Worm (Caenorhabditis elegans) whole organism, L3 larva: ENCODE measurements around the gene fbxa-29.

ENCODE experiments used
- ceh-28 ChIP-seq: fragments of 150-350 bp; optimal IDR thresholded peaks from 2 replicates; lab custom pipeline; 2014; ENCODE audit warnings: missing biosample characterization, missing genetic modification reagents, missing genetic modification characterization
- ceh-9 ChIP-seq: sonication (generic microtip); optimal IDR thresholded peaks from 2 replicates; lab custom pipeline; 2018; ENCODE audit warnings: missing biosample characterization, missing genetic modification characterization
- elt-2 ChIP-seq: sonication (generic microtip); optimal IDR thresholded peaks from 2 replicates; lab custom pipeline; 2016; ENCODE audit warnings: missing genetic modification reagents, mild to moderate bottlenecking, missing genetic modification characterization, missing compliant biosample characterization
- lin-15B ChIP-seq: fragments of 150-350 bp; optimal IDR thresholded peaks from 2 replicates; lab custom pipeline; 2014; ENCODE audit warnings: missing biosample characterization, missing genetic modification characterization
- nfya-1 ChIP-seq: sonication (generic microtip); optimal IDR thresholded peaks from 2 replicates; lab custom pipeline; 2017; ENCODE audit warnings: missing genetic modification characterization, mild to moderate bottlenecking, missing compliant biosample characterization, antibody characterized with exemption, moderate library complexity; ENCODE audit not compliant: insufficient read depth
- nhr-237 ChIP-seq: fragments of 150-350 bp; optimal IDR thresholded peaks from 2 replicates; lab custom pipeline; 2014; ENCODE audit warnings: missing biosample characterization, missing genetic modification characterization
- nhr-28 ChIP-seq: fragments of 150-350 bp; optimal IDR thresholded peaks from 2 replicates; lab custom pipeline; 2014; ENCODE audit warnings: missing biosample characterization, missing genetic modification characterization
- nhr-77 ChIP-seq: fragments of 150-350 bp; optimal IDR thresholded peaks from 2 replicates; lab custom pipeline; 2014; ENCODE audit warnings: missing biosample characterization, missing genetic modification characterization
- zag-1 ChIP-seq: fragments of 150-350 bp; optimal IDR thresholded peaks from 2 replicates; lab custom pipeline; 2014; ENCODE audit warnings: missing biosample characterization, missing genetic modification characterization

DNA sequence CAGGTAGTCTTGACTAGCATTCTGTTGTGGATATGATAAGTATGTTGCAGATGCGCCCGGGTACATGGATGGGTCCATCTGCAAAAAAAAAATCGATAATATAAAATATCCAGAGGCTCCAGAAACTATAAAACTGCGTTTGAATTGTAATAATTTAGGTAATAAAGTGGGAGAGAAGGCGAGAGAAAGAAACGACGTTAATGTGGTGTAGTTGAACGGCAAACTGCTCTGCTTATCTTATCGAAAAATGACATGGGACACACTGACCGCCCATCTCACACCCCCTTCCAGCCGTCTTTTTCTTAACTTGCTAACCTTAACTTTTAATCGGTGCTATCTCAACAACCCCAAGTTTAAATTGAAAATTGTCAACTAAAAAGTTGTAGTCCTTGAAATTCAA is 51.5 kb downstream of the fbxa-29 start:
- TF ChIP-seq nfya-1, result no peak
- no peak for TF ChIP-seq nhr-77 (tag; lab: Kevin White, UChicago)
- TF ChIP-seq lin-15B (tag; lab: Kevin White, UChicago), result no peak
- no peak for TF ChIP-seq ceh-28 (tag; lab: Kevin White, UChicago)
- TF ChIP-seq nhr-28 (tag; lab: Kevin White, UChicago), result no peak
- TF ChIP-seq zag-1 (tag; lab: Kevin White, UChicago), result no peak
- no peak for TF ChIP-seq nhr-237 (tag; lab: Kevin White, UChicago)
- no peak for TF ChIP-seq ceh-9 (tag; lab: Kevin White, UChicago)
- peak; percentile 74 for TF ChIP-seq elt-2 (tag; lab: Kevin White, UChicago)
